Worm (Caenorhabditis elegans) whole organism, early embryonic: ENCODE measurements around the gene C16E9.1.

Experiments used
- B0310.2 ChIP-seq: sonication (generic microtip); optimal IDR thresholded peaks from 2 replicates; lab custom pipeline; 2016; ENCODE audit warnings: mild to moderate bottlenecking, missing genetic modification characterization, missing compliant biosample characterization
- ama-1 ChIP-seq: fragments of 150-350 bp; optimal IDR thresholded peaks from 2 replicates; lab custom pipeline; 2014
- ets-7 ChIP-seq: sonication (generic microtip); optimal IDR thresholded peaks from 2 replicates; lab custom pipeline; 2016; ENCODE audit warnings: missing genotype, missing genetic modification characterization, missing compliant biosample characterization
- scrt-1 ChIP-seq: fragments of 200-800 bp; sonication (Bioruptor generic); IDR thresholded peaks from 2 replicates; pipeline ENCODE4 v1.3.6; 2022; ENCODE audit warnings: missing genetic modification characterization, missing compliant biosample characterization
- tbx-37 ChIP-seq: fragments of 200-800 bp; sonication (Bioruptor generic); conservative IDR thresholded peaks from 2 replicates; pipeline ENCODE4 v1.3.6; 2022; ENCODE audit warnings: missing genetic modification reagents, missing genetic modification characterization, missing compliant biosample characterization

DNA sequence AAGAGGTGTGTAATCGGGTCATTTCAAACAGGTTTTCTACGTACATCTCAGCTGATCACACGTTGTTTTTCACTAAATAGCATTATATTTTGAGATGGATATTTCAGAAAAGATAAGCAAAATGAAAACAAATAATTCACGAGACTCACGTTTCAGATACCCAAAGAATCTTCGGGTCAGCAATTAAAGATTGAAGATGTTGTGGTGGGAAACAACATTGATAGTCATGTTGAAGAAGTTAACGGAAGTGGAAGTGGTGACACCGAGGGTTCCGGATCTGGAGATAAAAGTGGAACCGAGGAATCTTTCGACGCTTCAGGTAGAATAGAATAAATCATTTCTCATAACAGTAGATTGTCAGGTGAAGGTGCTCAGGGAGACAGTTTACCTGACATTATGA lies 758 bp downstream of the C16E9.1 start:
- TF ChIP-seq scrt-1 (GFP tag; lab: Robert Waterston, UW) (no peak), ama-1 (lab: Kevin White, UChicago) (no peak), tbx-37 (GFP tag; lab: Robert Waterston, UW) (no peak), B0310.2 (tag; lab: Kevin White, UChicago) (no peak), ets-7 (tag; lab: Kevin White, UChicago) (no peak)
